Worm (Caenorhabditis elegans): ENCODE results near the gene vps-45.

DNA sequence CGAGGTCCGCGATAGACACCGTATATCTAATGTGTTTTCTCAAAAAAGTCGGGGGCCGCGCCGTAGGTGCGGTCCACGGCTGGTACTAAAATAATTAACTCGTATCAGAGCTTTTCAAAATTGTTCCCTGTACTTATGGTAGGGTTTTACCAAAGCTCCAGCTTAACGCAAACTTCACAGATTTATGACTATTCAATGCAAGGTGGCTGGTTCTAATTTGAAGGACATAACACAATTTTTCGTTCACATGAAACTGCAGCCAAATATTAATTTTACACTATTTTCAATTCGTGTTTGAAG, 538 bp upstream of the vps-45 start:
- TF ChIP-seq ama-1 (optimal IDR thresholded peaks at IDR 0.05): no peak
- no peak for TF ChIP-seq pes-1 (GFP tag; IDR thresholded peaks at IDR 0.05)
- TF ChIP-seq flt-1 (GFP tag; IDR thresholded peaks at IDR 0.05): no peak
- no peak for TF ChIP-seq hnd-1 (tag; optimal IDR thresholded peaks at IDR 0.05)
- TF ChIP-seq tbx-11 (GFP tag; IDR thresholded peaks at IDR 0.05): no peak
- no peak for TF ChIP-seq tra-4 (tag; optimal IDR thresholded peaks at IDR 0.05)
- TF ChIP-seq aly-1 (tag; optimal IDR thresholded peaks at IDR 0.05): no peak
- TF ChIP-seq hmg-4 (GFP tag; optimal IDR thresholded peaks at IDR 0.05): no peak
- no peak for TF ChIP-seq ets-7 (tag; optimal IDR thresholded peaks at IDR 0.05)
- TF ChIP-seq F13C5.2 (tag; optimal IDR thresholded peaks at IDR 0.05): no peak
- TF ChIP-seq hmbx-1 (tag; optimal IDR thresholded peaks at IDR 0.05): no peak

Measured in whole organism, early embryonic.